Fruit fly (Drosophila melanogaster): ENCODE measurements around the gene Qsox3.

DNA sequence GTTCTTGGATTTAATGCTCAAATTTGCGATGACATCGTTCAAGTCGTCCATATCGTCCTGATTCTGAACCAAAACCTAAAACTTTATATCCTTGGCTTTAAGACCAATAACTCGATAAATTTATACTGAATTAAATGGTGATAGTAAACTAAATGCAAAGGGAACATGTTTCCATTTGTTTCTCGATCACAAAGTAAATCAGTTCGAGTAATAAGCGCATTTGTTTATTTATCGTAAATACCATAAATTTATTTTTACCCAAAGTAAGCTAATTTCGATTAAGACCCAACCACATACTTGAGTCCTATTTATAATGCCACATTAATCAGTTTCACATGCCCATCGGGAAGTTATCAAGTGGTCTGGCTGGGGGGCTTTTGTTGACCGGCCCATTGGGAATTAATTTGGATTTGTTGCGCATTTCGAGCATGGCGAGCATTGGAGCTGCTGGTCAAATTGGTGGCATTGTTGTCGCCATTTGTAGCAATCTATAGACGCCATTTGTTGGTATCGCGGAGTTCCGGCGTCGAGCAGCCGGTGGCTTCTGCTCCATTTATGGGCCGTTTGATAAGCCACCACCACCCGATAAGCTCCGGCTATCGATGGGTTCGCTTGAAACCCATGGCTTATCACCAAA, 42.0 kb upstream of the Qsox3 start, which contains the start of gene CG31174:
- TF ChIP-seq pdm3 (GFP tag; optimal IDR thresholded peaks at IDR 0.05): no peak
- TF ChIP-seq vri (GFP tag; optimal IDR thresholded peaks at IDR 0.05): no peak

Measured in whole organism, prepupa.